Fruit fly (Drosophila melanogaster) whole organism, embryonic: ENCODE data around the gene mRpS7.

ENCODE experiments used
- CG11085 ChIP-seq: fragments of 200-800 bp; sonication (Bioruptor generic); IDR thresholded peaks from 2 replicates; pipeline ENCODE4 v1.3.6; 2022; ENCODE audit warnings: missing biosample characterization, missing genetic modification characterization
- CG11093 ChIP-seq: fragments of 200-800 bp; sonication (Bioruptor generic); IDR thresholded peaks from 3 replicates; pipeline ENCODE4 v1.3.6; 2022; ENCODE audit warnings: missing biosample characterization, missing genetic modification characterization
- CG12104 ChIP-seq: fragments of 200-800 bp; sonication (Bioruptor generic); optimal IDR thresholded peaks from 3 replicates; lab custom pipeline; 2016; ENCODE audit warnings: missing biosample characterization, missing genetic modification characterization
- CG12155 ChIP-seq: fragments of 200-800 bp; sonication (Bioruptor generic); optimal IDR thresholded peaks from 3 replicates; lab custom pipeline; 2016; ENCODE audit warnings: missing biosample characterization, missing genetic modification characterization
- CG1233 ChIP-seq: fragments of 200-800 bp; sonication (Bioruptor generic); optimal IDR thresholded peaks from 4 replicates; lab custom pipeline; 2018; ENCODE audit warnings: missing biosample characterization, mild to moderate bottlenecking, missing genetic modification characterization
- CG13624 ChIP-seq: fragments of 200-800 bp; sonication (Bioruptor generic); optimal IDR thresholded peaks from 2 replicates; lab custom pipeline; 2016; ENCODE audit warnings: missing biosample characterization, missing genetic modification characterization
- CG14014 ChIP-seq: fragments of 200-800 bp; sonication (Bioruptor generic); IDR thresholded peaks from 2 replicates; pipeline ENCODE4 v1.3.6; 2022; ENCODE audit warnings: missing biosample characterization, missing genetic modification characterization
- CG15514 ChIP-seq: fragments of 200-800 bp; sonication (Bioruptor generic); optimal IDR thresholded peaks from 3 replicates; lab custom pipeline; 2017; ENCODE audit warnings: missing biosample characterization, missing genetic modification characterization, mild to moderate bottlenecking, moderate library complexity, missing genetic modification reagents
- CG1647 ChIP-seq: fragments of 200-800 bp; sonication (Bioruptor generic); optimal IDR thresholded peaks from 3 replicates; lab custom pipeline; 2016; ENCODE audit warnings: missing biosample characterization, missing genetic modification characterization
- CG17568 ChIP-seq: fragments of 200-800 bp; sonication (Bioruptor generic); optimal IDR thresholded peaks from 2 replicates; lab custom pipeline; 2018; ENCODE audit warnings: missing biosample characterization, mild to moderate bottlenecking, missing genetic modification characterization, moderate library complexity
- CG17802 ChIP-seq: fragments of 200-800 bp; sonication (Bioruptor generic); optimal IDR thresholded peaks from 2 replicates; lab custom pipeline; 2018; ENCODE audit warnings: missing biosample characterization, mild to moderate bottlenecking, missing genetic modification characterization, moderate library complexity
- CG18476 ChIP-seq: fragments of 200-800 bp; sonication (Bioruptor generic); optimal IDR thresholded peaks from 2 replicates; lab custom pipeline; 2016; ENCODE audit warnings: missing biosample characterization, mild to moderate bottlenecking, missing genetic modification characterization
- CG2202 ChIP-seq: fragments of 200-800 bp; sonication (Bioruptor generic); optimal IDR thresholded peaks from 2 replicates; lab custom pipeline; 2018; ENCODE audit warnings: missing biosample characterization, mild to moderate bottlenecking, missing genetic modification characterization
- CG2889 ChIP-seq: fragments of 200-800 bp; sonication (Bioruptor generic); IDR thresholded peaks from 3 replicates; pipeline ENCODE4 v1.3.6; 2022; ENCODE audit warnings: missing biosample characterization, missing genetic modification characterization
- CG30403 ChIP-seq: fragments of 200-800 bp; sonication (Bioruptor generic); optimal IDR thresholded peaks from 3 replicates; lab custom pipeline; 2016; ENCODE audit warnings: missing biosample characterization, missing genetic modification characterization
- CG4820 ChIP-seq: fragments of 200-800 bp; sonication (Bioruptor generic); optimal IDR thresholded peaks from 3 replicates; lab custom pipeline; 2016; ENCODE audit warnings: missing biosample characterization, missing genetic modification characterization
- CG6175 ChIP-seq: fragments of 200-800 bp; sonication (Bioruptor generic); IDR thresholded peaks from 3 replicates; pipeline ENCODE4 v1.3.6; 2022; ENCODE audit warnings: missing biosample characterization, missing genetic modification characterization
- CG8478 ChIP-seq: fragments of >200 bp; optimal IDR thresholded peaks from 2 replicates; lab custom pipeline; 2018
- CG8765 ChIP-seq: fragments of 200-800 bp; sonication (Bioruptor generic); IDR thresholded peaks from 2 replicates; pipeline ENCODE4 v1.3.6; 2022; ENCODE audit warnings: missing biosample characterization, missing genetic modification characterization
- CG9932 ChIP-seq: fragments of 200-800 bp; sonication (Bioruptor generic); IDR thresholded peaks from 2 replicates; pipeline ENCODE4 v1.3.6; 2022; ENCODE audit warnings: missing biosample characterization, missing genetic modification characterization
- CkIIα-i1 ChIP-seq: fragments of 200-800 bp; sonication (Bioruptor generic); IDR thresholded peaks from 2 replicates; pipeline ENCODE4 v1.3.6; 2022; ENCODE audit warnings: missing biosample characterization, missing genetic modification characterization
- Eip74EF ChIP-seq, 2 experiments: fragments of 200-800 bp in 1 of 2; fragments of >200 bp in 1 of 2; sonication (Bioruptor generic) in 1 of 2; optimal IDR thresholded peaks; 2 replicates each; lab custom pipeline; 2017 to 2019; ENCODE audit warnings: missing biosample characterization in 2 of 2, missing genetic modification characterization in 2 of 2, mild to moderate bottlenecking in 1 of 2, moderate library complexity in 1 of 2
- Ets97D ChIP-seq: fragments of 200-800 bp; sonication (Bioruptor generic); optimal IDR thresholded peaks from 3 replicates; lab custom pipeline; 2016; ENCODE audit warnings: missing biosample characterization, missing genetic modification characterization
- Hey ChIP-seq: fragments of 200-800 bp; sonication (Bioruptor generic); optimal IDR thresholded peaks from 3 replicates; lab custom pipeline; 2018; ENCODE audit warnings: missing biosample characterization, mild to moderate bottlenecking, missing genetic modification characterization
- MESR4 ChIP-seq: fragments of 200-800 bp; sonication (Bioruptor generic); optimal IDR thresholded peaks from 2 replicates; lab custom pipeline; 2018; ENCODE audit warnings: missing biosample characterization, mild to moderate bottlenecking, missing genetic modification characterization, moderate library complexity
- Max ChIP-seq: fragments of 200-800 bp; sonication (Bioruptor generic); optimal IDR thresholded peaks from 2 replicates; lab custom pipeline; 2016; ENCODE audit warnings: missing biosample characterization, mild to moderate bottlenecking, missing genetic modification characterization
- NC2β ChIP-seq: fragments of 200-800 bp; sonication (Bioruptor generic); optimal IDR thresholded peaks from 2 replicates; lab custom pipeline; 2016; ENCODE audit warnings: missing biosample characterization, missing genetic modification characterization
- Nf-YB ChIP-seq: fragments of 200-800 bp; sonication (Bioruptor generic); optimal IDR thresholded peaks from 3 replicates; lab custom pipeline; 2019; ENCODE audit warnings: missing biosample characterization, mild to moderate bottlenecking, missing genetic modification characterization, moderate library complexity
- Ssrp ChIP-seq: fragments of 200-800 bp; sonication (Bioruptor generic); optimal IDR thresholded peaks from 2 replicates; lab custom pipeline; 2018; ENCODE audit warnings: missing biosample characterization, mild to moderate bottlenecking, missing genetic modification characterization, moderate library complexity
- bab2 ChIP-seq: fragments of 200-800 bp; sonication (Bioruptor generic); optimal IDR thresholded peaks from 2 replicates; lab custom pipeline; 2016; ENCODE audit warnings: missing biosample characterization, missing genetic modification characterization
- cg ChIP-seq: fragments of 200-800 bp; sonication (Bioruptor generic); optimal IDR thresholded peaks from 3 replicates; lab custom pipeline; 2019; ENCODE audit warnings: missing biosample characterization, mild to moderate bottlenecking, missing genetic modification characterization, moderate library complexity
- crp ChIP-seq, 2 experiments: fragments of 200-800 bp; sonication (Bioruptor generic); optimal IDR thresholded peaks; 2 replicates in 1 of 2; 3 replicates in 1 of 2; lab custom pipeline; 2017; ENCODE audit warnings: missing biosample characterization in 2 of 2, missing genetic modification characterization in 2 of 2, mild to moderate bottlenecking in 1 of 2, moderate library complexity in 1 of 2
- dati ChIP-seq: fragments of 200-800 bp; sonication (Bioruptor generic); IDR thresholded peaks from 2 replicates; pipeline ENCODE4 v1.3.6; 2022; ENCODE audit warnings: missing biosample characterization, missing genetic modification characterization
- dpn ChIP-seq, 2 experiments: fragments of 200-800 bp; sonication (Bioruptor generic); optimal IDR thresholded peaks; 3 replicates each; lab custom pipeline; 2016; ENCODE audit warnings: missing biosample characterization in 2 of 2, missing genetic modification characterization in 2 of 2
- ems ChIP-seq: fragments of 200-800 bp; sonication (Bioruptor generic); optimal IDR thresholded peaks from 3 replicates; lab custom pipeline; 2016; ENCODE audit warnings: missing biosample characterization, missing genetic modification characterization
- fd96Cb ChIP-seq: fragments of 200-800 bp; sonication (Bioruptor generic); optimal IDR thresholded peaks from 2 replicates; lab custom pipeline; 2018; ENCODE audit warnings: missing biosample characterization, mild to moderate bottlenecking, missing genetic modification characterization, moderate library complexity
- fru ChIP-seq: fragments of >200 bp; optimal IDR thresholded peaks from 2 replicates; lab custom pipeline; 2017
- gem ChIP-seq: fragments of 200-800 bp; sonication (Bioruptor generic); optimal IDR thresholded peaks from 2 replicates; lab custom pipeline; 2019; ENCODE audit warnings: missing biosample characterization, mild to moderate bottlenecking, missing genetic modification characterization, moderate library complexity
- grau ChIP-seq: fragments of 200-800 bp; optimal IDR thresholded peaks from 3 replicates; lab custom pipeline; 2019; ENCODE audit warnings: missing biosample characterization, mild to moderate bottlenecking, missing genetic modification characterization, moderate library complexity
- kay ChIP-seq: fragments of 200-800 bp; sonication (Bioruptor generic); optimal IDR thresholded peaks from 2 replicates; lab custom pipeline; 2016; ENCODE audit warnings: missing biosample characterization, missing genetic modification characterization
- ken ChIP-seq: fragments of 200-800 bp; sonication (Bioruptor generic); IDR thresholded peaks from 3 replicates; pipeline ENCODE4 v1.3.6; 2022; ENCODE audit warnings: missing biosample characterization, missing genetic modification characterization
- lola ChIP-seq, 3 experiments: fragments of >200 bp in 2 of 3; fragments of 200-800 bp in 1 of 3; sonication (Bioruptor generic) in 1 of 3; optimal IDR thresholded peaks; 2 replicates each; lab custom pipeline; 2017 to 2019; ENCODE audit warnings: missing biosample characterization in 3 of 3, missing genetic modification characterization in 3 of 3, mild to moderate bottlenecking in 1 of 3, moderate library complexity in 1 of 3
- phol ChIP-seq: fragments of 200-800 bp; sonication (Bioruptor generic); optimal IDR thresholded peaks from 3 replicates; lab custom pipeline; 2018; ENCODE audit warnings: missing biosample characterization, mild to moderate bottlenecking, missing genetic modification characterization, moderate library complexity
- slou ChIP-seq: fragments of 200-800 bp; sonication (Bioruptor generic); optimal IDR thresholded peaks from 3 replicates; lab custom pipeline; 2016; ENCODE audit warnings: missing biosample characterization, missing genetic modification characterization
- toy ChIP-seq: fragments of 200-800 bp; sonication (Bioruptor generic); IDR thresholded peaks from 2 replicates; pipeline ENCODE4 v1.3.6; 2022; ENCODE audit warnings: missing biosample characterization, missing genetic modification characterization
- ttk ChIP-seq: fragments of 200-800 bp; sonication (Bioruptor generic); IDR thresholded peaks from 2 replicates; pipeline ENCODE4 v2.1.2; 2022; ENCODE audit warnings: missing biosample characterization, missing genetic modification characterization
- vfl ChIP-seq: fragments of 200-800 bp; sonication (Bioruptor generic); optimal IDR thresholded peaks from 2 replicates; lab custom pipeline; 2016; ENCODE audit warnings: missing biosample characterization, missing genetic modification characterization
- yki ChIP-seq: fragments of >200 bp; optimal IDR thresholded peaks from 3 replicates; lab custom pipeline; 2018
- zen ChIP-seq: fragments of 200-800 bp; sonication (Bioruptor generic); optimal IDR thresholded peaks from 3 replicates; lab custom pipeline; 2018; ENCODE audit warnings: missing biosample characterization, mild to moderate bottlenecking, missing genetic modification characterization, moderate library complexity
- zfh2 ChIP-seq: fragments of 200-800 bp; sonication (Bioruptor generic); optimal IDR thresholded peaks from 2 replicates; lab custom pipeline; 2016; ENCODE audit warnings: missing biosample characterization, missing genetic modification characterization

Gene mRpS7

DNA sequence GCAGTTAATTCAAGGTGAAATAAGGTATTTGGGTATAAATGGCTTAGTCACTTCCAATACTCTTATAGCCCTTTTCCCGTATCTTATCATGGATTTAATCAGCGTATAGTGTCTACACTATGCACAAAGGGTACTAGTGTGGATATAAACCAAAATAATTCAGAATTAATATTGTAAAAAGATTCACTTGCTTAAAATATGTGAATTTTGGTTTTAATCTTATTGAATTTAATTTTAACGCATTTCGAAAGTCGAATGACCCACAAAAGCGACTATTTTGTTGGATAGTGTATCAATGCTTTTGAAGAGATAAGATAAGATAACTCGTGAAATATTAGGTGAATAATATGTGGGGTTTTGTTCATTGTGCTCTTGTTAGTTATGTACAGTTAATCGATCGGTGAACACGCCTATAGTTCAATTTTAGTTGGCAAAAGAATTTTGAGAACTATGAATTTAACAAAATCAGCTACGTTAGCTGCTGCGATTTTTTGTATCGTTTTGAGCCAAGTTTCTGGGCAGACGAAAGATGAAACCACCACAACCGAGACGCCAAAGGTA, 4.5 kb upstream of the mRpS7 start, which contains the start of gene CG5096 (continued):
- TF ChIP-seq MESR4 (peak; percentile 26), CG9932 (GFP tag; lab: Robert Waterston, UW) (peak; percentile 81), dpn (GFP tag; optimal IDR thresholded peaks at IDR 0.05; lab: Kevin White, UChicago) (peak; percentile 80 to 82), Max (GFP tag; lab: Kevin White, UChicago) (peak; percentile 70), CG18476 (GFP tag; lab: Kevin White, UChicago) (peak; percentile 84), ken (GFP tag; lab: Robert Waterston, UW) (peak; percentile 81; the same call in 2 of the 3 replicates), cg (GFP tag; lab: Kevin White, UChicago) (no peak), CG2202 (tag; lab: Kevin White, UChicago) (peak; percentile 47), NC2β (GFP tag; lab: Kevin White, UChicago) (peak; percentile 19), toy (peak; percentile 74; the same call in 1 of the 2 replicates), CG4820 (GFP tag; lab: Kevin White, UChicago) (peak; percentile 67), yki (lab: Kevin White, UChicago) (no peak), lola (GFP tag; optimal IDR thresholded peaks at IDR 0.05; lab: Kevin White, UChicago) (peak in 1 of 3 experiments; percentile 58), CG30403 (GFP tag; lab: Kevin White, UChicago) (peak; percentile 85), CG1233 (GFP tag; lab: Kevin White, UChicago) (peak; percentile 84), dati (GFP tag; lab: Robert Waterston, UW) (peak; percentile 63; the same call in 1 of the 2 replicates), CG12155 (peak; percentile 82), CG11085 (GFP tag; lab: Robert Waterston, UW) (peak; percentile 83), slou (GFP tag; lab: Kevin White, UChicago) (peak; percentile 10), fd96Cb (peak; percentile 84), Hey (tag; lab: Kevin White, UChicago) (no peak), CG1647 (GFP tag; lab: Kevin White, UChicago) (peak; percentile 67), CG2889 (peak; percentile 93), vfl (GFP tag; lab: Kevin White, UChicago) (peak; percentile 57), Ets97D (GFP tag; lab: Kevin White, UChicago) (peak; percentile 50), CG8765 (GFP tag; lab: Robert Waterston, UW) (no peak; the same call in 1 of the 2 replicates), CG11093 (peak; percentile 65; the same call in 1 of the 3 replicates), Nf-YB (GFP tag; lab: Kevin White, UChicago) (peak; percentile 74), CG17802 (tag; lab: Kevin White, UChicago) (peak; percentile 45), gem (tag; lab: Kevin White, UChicago) (peak; percentile 93), ttk (GFP tag; lab: Robert Waterston, UW) (peak; percentile 82; the same call in 1 of the 2 replicates), zfh2 (GFP tag; lab: Kevin White, UChicago) (peak; percentile 67), CG8478 (lab: Kevin White, UChicago) (no peak), CG6175 (peak; percentile 63; the same call in 1 of the 3 replicates), CG17568 (GFP tag; lab: Kevin White, UChicago) (peak; percentile 86), CG14014 (GFP tag; lab: Robert Waterston, UW) (peak; percentile 92), Ssrp (tag; lab: Kevin White, UChicago) (peak; percentile 62), CG12104 (GFP tag; lab: Kevin White, UChicago) (peak; percentile 66), ems (GFP tag; lab: Kevin White, UChicago) (peak; percentile 81), phol (tag; lab: Kevin White, UChicago) (peak; percentile 81), CkIIα-i1 (no peak), crp (GFP tag; optimal IDR thresholded peaks at IDR 0.05; lab: Kevin White, UChicago) (peak in 1 of 2 experiments; percentile 37), kay (GFP tag; lab: Kevin White, UChicago) (peak; percentile 86), bab2 (GFP tag; lab: Kevin White, UChicago) (peak; percentile 78), fru (lab: Kevin White, UChicago) (no peak), CG15514 (peak; percentile 85), zen (tag; lab: Kevin White, UChicago) (peak; percentile 66), grau (tag; lab: Kevin White, UChicago) (peak; percentile 93), CG13624 (peak; percentile 79), Eip74EF (GFP tag; optimal IDR thresholded peaks at IDR 0.05; lab: Kevin White, UChicago) (peak in 1 of 2 experiments; percentile 87)
